Fruit fly (Drosophila melanogaster): Measurements from ENCODE around the gene snu.

snu gene

DNA sequence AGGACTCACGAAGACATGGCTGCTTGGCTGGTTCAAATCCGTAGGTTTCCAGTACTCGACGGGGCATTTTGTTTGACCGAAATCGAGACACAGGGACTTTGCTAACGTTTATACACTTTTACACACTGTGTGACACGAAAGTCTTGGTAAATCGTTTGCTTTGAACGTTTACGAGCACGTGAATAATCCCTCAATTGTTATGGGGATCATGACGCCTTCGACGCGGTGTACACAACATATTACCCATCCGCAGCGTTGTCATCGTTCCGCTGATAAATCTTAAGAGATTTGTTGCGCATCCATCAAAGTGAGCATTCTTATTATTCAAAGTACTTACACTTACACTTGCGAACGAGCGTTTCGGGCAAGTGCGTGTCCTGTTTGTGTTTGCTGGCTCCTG lies 24.5 kb upstream of the snu start, which contains the start of gene CG31050:
Gene CG31050 (minus strand): TSS at position 101 of the 400 bp plus-strand sequence.
- TF ChIP-seq CG8478 (optimal IDR thresholded peaks at IDR 0.05) (no peak), psq (optimal IDR thresholded peaks at IDR 0.05) (no peak), usp (GFP tag; optimal IDR thresholded peaks at IDR 0.05) (no peak), EcR (GFP tag; optimal IDR thresholded peaks at IDR 0.05) (no peak), pan (optimal IDR thresholded peaks at IDR 0.05) (no peak), Dll (optimal IDR thresholded peaks at IDR 0.05) (no peak)

- TF ChIP-seq pan (optimal IDR thresholded peaks at IDR 0.05) = no peak
- TF ChIP-seq usp (GFP tag; optimal IDR thresholded peaks at IDR 0.05) = no peak
- TF ChIP-seq CG8478 (optimal IDR thresholded peaks at IDR 0.05) = no peak
- TF ChIP-seq EcR (GFP tag; optimal IDR thresholded peaks at IDR 0.05) = no peak
- no peak for TF ChIP-seq psq (optimal IDR thresholded peaks at IDR 0.05)
- no peak for TF ChIP-seq Dll (optimal IDR thresholded peaks at IDR 0.05)
Observed at dm6 chr3R:28654596-28654995, 20.2 kb upstream of the snu start.

- no peak for TF ChIP-seq Dll (optimal IDR thresholded peaks at IDR 0.05)
- no peak for TF ChIP-seq usp (GFP tag; optimal IDR thresholded peaks at IDR 0.05)
- peak; percentile 59 for TF ChIP-seq pan (optimal IDR thresholded peaks at IDR 0.05)
- TF ChIP-seq CG8478 (optimal IDR thresholded peaks at IDR 0.05) = no peak
- TF ChIP-seq EcR (GFP tag; optimal IDR thresholded peaks at IDR 0.05) = no peak
- TF ChIP-seq psq (optimal IDR thresholded peaks at IDR 0.05) = no peak
Observed at dm6 chr3R:28656127-28656715, 18.6 kb upstream of the snu start.

- TF ChIP-seq EcR (GFP tag; optimal IDR thresholded peaks at IDR 0.05) = no peak
- TF ChIP-seq pan (optimal IDR thresholded peaks at IDR 0.05) = no peak
- TF ChIP-seq Dll (optimal IDR thresholded peaks at IDR 0.05) = no peak
- no peak for TF ChIP-seq usp (GFP tag; optimal IDR thresholded peaks at IDR 0.05)
- no peak for TF ChIP-seq CG8478 (optimal IDR thresholded peaks at IDR 0.05)
- TF ChIP-seq psq (optimal IDR thresholded peaks at IDR 0.05) = no peak
Observed at dm6 chr3R:28662956-28663355, 11.9 kb upstream of the snu start.

dm6 chr3R:28668854-28669253 lies 6.0 kb upstream of the snu start, which contains the start of gene CG33346:
Gene CG33346 (plus strand): TSS chr3R:28669233.
- TF ChIP-seq EcR (GFP tag; optimal IDR thresholded peaks at IDR 0.05) (no peak), CG8478 (optimal IDR thresholded peaks at IDR 0.05) (no peak), Dll (optimal IDR thresholded peaks at IDR 0.05) (no peak), pan (optimal IDR thresholded peaks at IDR 0.05) (no peak), psq (optimal IDR thresholded peaks at IDR 0.05) (no peak), usp (GFP tag; optimal IDR thresholded peaks at IDR 0.05) (no peak)

- TF ChIP-seq EcR (GFP tag; optimal IDR thresholded peaks at IDR 0.05) = no peak
- no peak for TF ChIP-seq pan (optimal IDR thresholded peaks at IDR 0.05)
- no peak for TF ChIP-seq CG8478 (optimal IDR thresholded peaks at IDR 0.05)
- TF ChIP-seq Dll (optimal IDR thresholded peaks at IDR 0.05) = no peak
- no peak for TF ChIP-seq psq (optimal IDR thresholded peaks at IDR 0.05)
- no peak for TF ChIP-seq usp (GFP tag; optimal IDR thresholded peaks at IDR 0.05)
Observed at dm6 chr3R:28670404-28670803, 4.4 kb upstream of the snu start, which contains the start of gene Sid. Gene Sid (plus strand): TSS chr3R:28670704.

DNA sequence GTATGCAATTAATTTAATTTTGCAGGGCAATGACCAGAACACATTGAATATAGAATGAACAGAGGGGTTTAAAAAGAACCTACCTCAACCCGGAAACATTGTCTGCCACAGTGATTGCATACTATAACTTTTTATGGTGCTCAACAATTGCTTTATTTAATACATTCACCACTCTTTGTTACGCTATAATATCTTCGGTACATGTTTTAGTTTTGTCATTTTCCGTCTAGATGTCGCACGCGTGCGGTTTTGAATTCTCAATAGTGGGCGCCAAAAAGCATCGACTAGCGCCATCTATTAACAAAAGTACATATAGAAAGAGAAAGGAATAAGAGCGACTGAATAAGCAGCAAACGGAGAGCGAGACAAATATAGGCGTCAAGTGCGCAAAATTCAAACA lies 2.7 kb upstream of the snu start:
- TF ChIP-seq Dll (optimal IDR thresholded peaks at IDR 0.05) (no peak), EcR (GFP tag; optimal IDR thresholded peaks at IDR 0.05) (no peak)

DNA sequence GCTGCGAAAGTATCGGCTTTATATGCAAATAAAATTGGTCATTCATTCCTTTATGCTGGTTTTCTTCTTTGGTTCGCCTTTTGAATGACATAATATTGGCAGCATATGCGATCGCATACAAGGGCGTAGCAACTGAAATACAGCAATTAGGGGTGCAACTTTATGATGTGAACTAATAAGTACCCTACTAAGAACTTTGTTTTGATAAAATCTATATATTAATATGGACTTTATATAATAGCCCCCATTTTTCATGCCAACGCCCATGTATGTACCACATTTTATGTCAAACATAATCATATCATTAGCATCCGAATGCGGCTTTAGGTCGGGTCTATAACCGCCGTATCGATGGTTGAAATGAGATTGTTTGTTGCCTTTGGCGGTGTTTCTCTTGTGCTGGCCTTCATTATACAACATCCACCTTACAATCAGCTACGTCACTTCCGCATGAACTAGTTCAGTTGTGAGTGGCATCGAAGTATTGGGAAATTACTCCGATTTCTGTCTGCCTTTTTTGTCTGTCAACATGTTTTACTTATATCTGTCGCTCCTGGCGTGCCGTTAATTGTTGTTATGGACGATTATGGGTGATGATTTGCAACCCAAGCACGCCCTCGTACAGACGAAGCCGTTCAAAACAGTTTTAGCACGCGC lies 2.2 kb downstream of the snu start:
- TF ChIP-seq pan (optimal IDR thresholded peaks at IDR 0.05) = no peak
- TF ChIP-seq Dll (optimal IDR thresholded peaks at IDR 0.05) = no peak
- no peak for TF ChIP-seq psq (optimal IDR thresholded peaks at IDR 0.05)
- TF ChIP-seq EcR (GFP tag; optimal IDR thresholded peaks at IDR 0.05) = no peak
- TF ChIP-seq CG8478 (optimal IDR thresholded peaks at IDR 0.05) = no peak
- TF ChIP-seq usp (GFP tag; optimal IDR thresholded peaks at IDR 0.05) = no peak

DNA sequence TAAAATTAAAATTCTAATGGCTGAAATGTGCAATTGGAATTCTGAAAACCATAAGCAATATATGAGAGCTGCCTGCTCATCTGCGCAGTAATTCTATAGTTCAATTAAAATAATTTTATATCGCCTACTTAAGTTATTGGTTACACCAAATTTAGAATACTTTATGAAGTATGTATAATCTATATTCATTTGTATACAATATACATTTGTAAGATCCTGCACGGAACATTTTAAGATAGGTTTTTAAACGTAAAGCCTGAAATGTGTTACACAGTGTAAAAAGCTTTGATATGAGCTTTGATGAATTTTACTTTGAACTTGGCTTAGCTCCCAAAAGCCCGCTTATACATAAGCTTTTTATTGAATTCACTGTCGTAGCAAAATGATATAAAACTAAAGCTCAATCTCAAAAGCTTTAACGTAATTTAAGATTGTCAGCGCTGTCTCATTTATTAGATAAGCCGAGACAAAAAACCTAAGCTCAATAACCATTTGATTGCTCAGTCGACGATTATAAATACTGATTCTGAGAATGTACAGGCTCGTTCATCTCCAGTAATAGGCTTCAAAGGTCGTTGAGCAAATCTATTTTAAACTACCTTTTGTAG lies 2.8 kb downstream of the snu start:
- no peak for TF ChIP-seq EcR (GFP tag; optimal IDR thresholded peaks at IDR 0.05)
- no peak for TF ChIP-seq pan (optimal IDR thresholded peaks at IDR 0.05)
- TF ChIP-seq CG8478 (optimal IDR thresholded peaks at IDR 0.05) = no peak
- no peak for TF ChIP-seq usp (GFP tag; optimal IDR thresholded peaks at IDR 0.05)
- no peak for TF ChIP-seq Dll (optimal IDR thresholded peaks at IDR 0.05)
- no peak for TF ChIP-seq psq (optimal IDR thresholded peaks at IDR 0.05)

- TF ChIP-seq CG8478 (optimal IDR thresholded peaks at IDR 0.05) (no peak), usp (GFP tag; optimal IDR thresholded peaks at IDR 0.05) (no peak), pan (optimal IDR thresholded peaks at IDR 0.05) (no peak), Dll (optimal IDR thresholded peaks at IDR 0.05) (no peak), psq (optimal IDR thresholded peaks at IDR 0.05) (no peak), EcR (GFP tag; optimal IDR thresholded peaks at IDR 0.05) (no peak)
Observed at dm6 chr3R:28679583-28679982, 4.7 kb downstream of the snu start.

DNA sequence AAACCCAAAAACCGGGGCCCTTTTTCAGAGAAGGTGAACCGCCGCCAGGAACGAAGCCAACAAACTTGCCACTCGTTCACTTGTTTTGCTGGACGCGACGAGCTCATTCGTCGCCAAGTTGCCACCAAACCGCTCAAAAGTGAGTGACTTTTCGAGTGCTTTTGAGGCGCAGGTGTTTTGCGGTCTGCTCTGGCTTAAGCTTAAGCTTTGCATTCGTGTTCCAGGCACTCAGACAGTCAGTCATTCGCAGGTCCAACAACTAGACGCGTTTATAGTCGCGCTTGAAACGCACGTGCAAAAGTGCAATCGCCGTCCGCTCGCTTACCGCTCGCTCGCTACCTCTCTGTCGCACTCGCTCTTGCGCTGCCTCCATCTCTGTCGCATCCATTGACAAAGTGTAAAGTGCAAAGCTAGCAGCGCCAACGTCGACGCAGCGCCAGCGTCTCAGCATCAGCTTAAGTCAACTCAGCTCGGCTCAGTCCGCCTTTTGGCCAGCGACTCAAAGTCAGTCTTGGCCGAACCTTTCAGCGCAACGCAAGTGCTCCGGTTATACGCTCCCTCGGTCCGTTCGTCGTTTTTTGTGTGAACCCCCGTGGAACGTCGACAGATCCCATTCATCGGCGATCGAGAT lies 7.1 kb downstream of the snu start:
- TF ChIP-seq psq (optimal IDR thresholded peaks at IDR 0.05) (no peak), pan (optimal IDR thresholded peaks at IDR 0.05) (no peak)

dm6 chr3R:28685558-28685957 lies 10.7 kb downstream of the snu start:
- no peak for TF ChIP-seq usp (GFP tag; optimal IDR thresholded peaks at IDR 0.05)
- no peak for TF ChIP-seq CG8478 (optimal IDR thresholded peaks at IDR 0.05)
- no peak for TF ChIP-seq pan (optimal IDR thresholded peaks at IDR 0.05)
- TF ChIP-seq EcR (GFP tag; optimal IDR thresholded peaks at IDR 0.05) = no peak
- no peak for TF ChIP-seq psq (optimal IDR thresholded peaks at IDR 0.05)
- TF ChIP-seq Dll (optimal IDR thresholded peaks at IDR 0.05) = no peak
